Fruit fly (Drosophila melanogaster) whole organism, adult: ENCODE data around the gene CG8757.

Experiments used
- CG12768 ChIP-seq: fragments of 200-800 bp; sonication (Bioruptor generic); optimal IDR thresholded peaks from 2 replicates; lab custom pipeline; 2017; ENCODE audit warnings: missing biosample characterization, missing genetic modification characterization, mild to moderate bottlenecking, moderate library complexity, missing genetic modification reagents
- CG33017 ChIP-seq: fragments of 200-800 bp; sonication (Bioruptor generic); optimal IDR thresholded peaks from 2 replicates; lab custom pipeline; 2018; ENCODE audit warnings: missing biosample characterization, mild to moderate bottlenecking, missing genetic modification characterization, moderate library complexity
- CG5204 ChIP-seq: fragments of 200-800 bp; sonication (Bioruptor generic); optimal IDR thresholded peaks from 2 replicates; lab custom pipeline; 2016; ENCODE audit warnings: missing biosample characterization, missing genetic modification characterization
- CG7045 ChIP-seq: fragments of 200-800 bp; sonication (Bioruptor generic); optimal IDR thresholded peaks from 2 replicates; lab custom pipeline; 2017; ENCODE audit warnings: missing biosample characterization, mild to moderate bottlenecking, missing genetic modification characterization
- Clk ChIP-seq: fragments of 200-800 bp; sonication (Bioruptor generic); optimal IDR thresholded peaks from 2 replicates; lab custom pipeline; 2017; ENCODE audit warnings: missing biosample characterization, missing genetic modification characterization
- bab1 ChIP-seq: fragments of 200-800 bp; sonication (Bioruptor generic); optimal IDR thresholded peaks from 3 replicates; lab custom pipeline; 2019; ENCODE audit warnings: missing biosample characterization, mild to moderate bottlenecking, missing genetic modification characterization, moderate library complexity
- cic ChIP-seq: fragments of 200-800 bp; sonication (Bioruptor generic); optimal IDR thresholded peaks from 2 replicates; lab custom pipeline; 2017; ENCODE audit warnings: missing biosample characterization, mild to moderate bottlenecking, missing genetic modification characterization, moderate library complexity
- kay ChIP-seq: fragments of 200-800 bp; sonication (Bioruptor generic); peaks from one replicate; lab custom pipeline; 2016; ENCODE audit warnings: missing biosample characterization, missing genetic modification characterization, borderline replicate concordance
- toe ChIP-seq: fragments of 200-800 bp; sonication (Bioruptor generic); optimal IDR thresholded peaks from 2 replicates; lab custom pipeline; 2016; ENCODE audit warnings: missing biosample characterization, missing genetic modification characterization

DNA sequence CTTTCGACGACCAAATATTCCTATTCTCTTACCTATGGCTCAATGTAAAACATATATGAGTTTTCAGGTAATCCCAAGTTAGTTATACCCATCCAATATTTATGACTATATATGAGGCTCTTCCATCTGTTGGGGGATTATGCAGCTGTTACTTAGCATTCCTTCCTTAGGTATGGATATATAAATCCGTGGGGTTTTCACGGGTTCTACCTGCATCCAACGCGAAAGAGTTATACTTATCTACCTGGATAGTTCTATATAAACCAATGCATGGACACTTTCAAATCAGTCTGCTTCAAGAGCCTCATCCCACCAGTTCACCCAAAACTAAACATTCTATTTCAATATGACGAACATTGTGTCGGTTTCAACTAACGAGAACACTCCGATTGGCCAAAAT lies 4.6 kb downstream of the CG8757 start, which contains the start of gene CG43184:
- TF ChIP-seq kay (GFP tag; lab: Kevin White, UChicago) (no peak), CG33017 (tag; lab: Kevin White, UChicago) (no peak), CG5204 (no peak), CG12768 (GFP tag; lab: Kevin White, UChicago) (no peak), cic (GFP tag; lab: Kevin White, UChicago) (no peak), toe (GFP tag; lab: Kevin White, UChicago) (no peak), Clk (GFP tag; lab: Kevin White, UChicago) (no peak), CG7045 (GFP tag; lab: Kevin White, UChicago) (no peak), bab1 (GFP tag; lab: Kevin White, UChicago) (no peak)
